Fruit fly (Drosophila melanogaster) whole organism, embryonic: ENCODE measurements around the gene CG13409.

ENCODE experiments used
- Ada2b ChIP-seq: fragments of 200-800 bp; sonication (Bioruptor generic); IDR thresholded peaks from 2 replicates; pipeline ENCODE4 v1.3.6; 2022; ENCODE audit warnings: missing biosample characterization, missing genetic modification characterization
- Atf3 ChIP-seq: fragments of 200-800 bp; sonication (Bioruptor generic); optimal IDR thresholded peaks from 3 replicates; lab custom pipeline; 2016; ENCODE audit warnings: missing biosample characterization, missing genetic modification characterization
- B-H2 ChIP-seq: fragments of 200-800 bp; sonication (Bioruptor generic); optimal IDR thresholded peaks from 2 replicates; lab custom pipeline; 2018; ENCODE audit warnings: missing biosample characterization, mild to moderate bottlenecking, missing genetic modification characterization
- CG16779 ChIP-seq: fragments of 200-800 bp; sonication (Bioruptor generic); IDR thresholded peaks from 2 replicates; pipeline ENCODE4 v1.3.6; 2022; ENCODE audit warnings: missing biosample characterization, missing genetic modification characterization
- CG17328 ChIP-seq: fragments of 200-800 bp; sonication (Bioruptor generic); IDR thresholded peaks from 2 replicates; pipeline ENCODE4 v1.3.6; 2022; ENCODE audit warnings: missing biosample characterization, missing genetic modification characterization
- CG3995 ChIP-seq: fragments of 200-800 bp; sonication (Bioruptor generic); optimal IDR thresholded peaks from 3 replicates; lab custom pipeline; 2016; ENCODE audit warnings: missing biosample characterization, missing genetic modification characterization
- CG43689 ChIP-seq: fragments of 200-800 bp; sonication (Bioruptor generic); IDR thresholded peaks from 2 replicates; pipeline ENCODE4 v1.3.6; 2022; ENCODE audit warnings: missing biosample characterization, missing genetic modification characterization
- CG6654 ChIP-seq: fragments of 200-800 bp; sonication (Bioruptor generic); optimal IDR thresholded peaks from 2 replicates; lab custom pipeline; 2017; ENCODE audit warnings: missing biosample characterization, mild to moderate bottlenecking, missing genetic modification characterization
- CG6689 ChIP-seq: fragments of 200-800 bp; sonication (Bioruptor generic); IDR thresholded peaks from 2 replicates; pipeline ENCODE4 v1.3.6; 2022; ENCODE audit warnings: missing biosample characterization, missing genetic modification characterization
- CG7372 ChIP-seq: fragments of 200-800 bp; sonication (Bioruptor generic); IDR thresholded peaks from 2 replicates; pipeline ENCODE4 v1.3.6; 2022; ENCODE audit warnings: missing biosample characterization, missing genetic modification characterization
- CG8478 ChIP-seq: fragments of >200 bp; optimal IDR thresholded peaks from 2 replicates; lab custom pipeline; 2018
- Deaf1 ChIP-seq: fragments of 200-800 bp; optimal IDR thresholded peaks from 3 replicates; lab custom pipeline; 2019; ENCODE audit warnings: missing biosample characterization, mild to moderate bottlenecking, missing genetic modification characterization, moderate library complexity
- Doc3 ChIP-seq: fragments of 200-800 bp; sonication (Bioruptor generic); IDR thresholded peaks from 3 replicates; pipeline ENCODE4 v1.3.6; 2022; ENCODE audit warnings: missing biosample characterization, missing genetic modification characterization; ENCODE audit not compliant: partially characterized antibody
- Drgx ChIP-seq: fragments of 200-800 bp; sonication (Bioruptor generic); IDR thresholded peaks from 2 replicates; pipeline ENCODE4 v1.3.6; 2022; ENCODE audit warnings: missing biosample characterization, missing genetic modification characterization
- Ets65A ChIP-seq: fragments of 200-800 bp; sonication (Bioruptor generic); peaks from one replicate; lab custom pipeline; 2016; ENCODE audit warnings: missing biosample characterization, missing genetic modification characterization
- H15 ChIP-seq: fragments of 200-800 bp; sonication (Bioruptor generic); IDR thresholded peaks from 3 replicates; pipeline ENCODE4 v1.3.6; 2022; ENCODE audit warnings: missing biosample characterization, missing genetic modification characterization
- HLH54F ChIP-seq: fragments of 200-800 bp; sonication (Bioruptor generic); optimal IDR thresholded peaks from 3 replicates; lab custom pipeline; 2016; ENCODE audit warnings: missing biosample characterization, missing genetic modification characterization
- Hey ChIP-seq: fragments of 200-800 bp; sonication (Bioruptor generic); optimal IDR thresholded peaks from 3 replicates; lab custom pipeline; 2018; ENCODE audit warnings: missing biosample characterization, mild to moderate bottlenecking, missing genetic modification characterization
- NC2β ChIP-seq: fragments of 200-800 bp; sonication (Bioruptor generic); optimal IDR thresholded peaks from 2 replicates; lab custom pipeline; 2016; ENCODE audit warnings: missing biosample characterization, missing genetic modification characterization
- Neu2 ChIP-seq: fragments of 200-800 bp; sonication (Bioruptor generic); optimal IDR thresholded peaks from 3 replicates; lab custom pipeline; 2016; ENCODE audit warnings: missing biosample characterization, missing genetic modification characterization, borderline replicate concordance
- Sry-δ ChIP-seq: fragments of 200-800 bp; sonication (Bioruptor generic); optimal IDR thresholded peaks from 2 replicates; lab custom pipeline; 2016; ENCODE audit warnings: missing biosample characterization, missing genetic modification characterization
- Tbp ChIP-seq: fragments of >200 bp; optimal IDR thresholded peaks from 2 replicates; lab custom pipeline; 2018; ENCODE audit warnings: missing biosample characterization, missing genetic modification characterization
- Trl ChIP-seq, 3 experiments: fragments of >200 bp in 2 of 3; fragments of 200-800 bp in 1 of 3; sonication (Bioruptor generic) in 1 of 3; optimal IDR thresholded peaks; 2 replicates in 1 of 3; 3 replicates in 2 of 3; lab custom pipeline; 2016 to 2017; ENCODE audit warnings: missing biosample characterization in 1 of 3, missing genetic modification characterization in 1 of 3
- aop ChIP-seq: fragments of 200-800 bp; sonication (Bioruptor generic); IDR thresholded peaks from 2 replicates; pipeline ENCODE4 v1.3.6; 2022; ENCODE audit warnings: missing biosample characterization, missing genetic modification characterization
- bsh ChIP-seq, 2 experiments: fragments of 200-800 bp; sonication (Bioruptor generic); optimal IDR thresholded peaks; 2 replicates each; lab custom pipeline; 2017 to 2018; ENCODE audit warnings: mild to moderate bottlenecking in 2 of 2, missing biosample characterization in 2 of 2, missing genetic modification characterization in 2 of 2, moderate library complexity in 1 of 2
- btn ChIP-seq: fragments of 200-800 bp; sonication (Bioruptor generic); optimal IDR thresholded peaks from 2 replicates; lab custom pipeline; 2016; ENCODE audit warnings: missing biosample characterization, missing genetic modification characterization
- fu2 ChIP-seq: fragments of 200-800 bp; sonication (Bioruptor generic); optimal IDR thresholded peaks from 2 replicates; lab custom pipeline; 2016; ENCODE audit warnings: missing biosample characterization, missing genetic modification characterization
- jigr1 ChIP-seq: fragments of 200-800 bp; sonication (Bioruptor generic); IDR thresholded peaks from 3 replicates; pipeline ENCODE4 v1.3.6; 2022; ENCODE audit warnings: missing biosample characterization, missing genetic modification characterization
- knrl ChIP-seq: fragments of 200-800 bp; sonication (Bioruptor generic); IDR thresholded peaks from 3 replicates; pipeline ENCODE4 v1.3.6; 2022; ENCODE audit warnings: missing biosample characterization, missing genetic modification characterization; ENCODE audit not compliant: partially characterized antibody
- peb ChIP-seq: fragments of 200-800 bp; sonication (Bioruptor generic); IDR thresholded peaks from 2 replicates; pipeline ENCODE4 v1.3.6; 2022; ENCODE audit warnings: missing biosample characterization, missing genetic modification characterization
- phol ChIP-seq: fragments of 200-800 bp; sonication (Bioruptor generic); optimal IDR thresholded peaks from 3 replicates; lab custom pipeline; 2018; ENCODE audit warnings: missing biosample characterization, mild to moderate bottlenecking, missing genetic modification characterization, moderate library complexity
- prd ChIP-seq, 3 experiments: fragments of >200 bp in 2 of 3; fragments of 200-800 bp in 1 of 3; sonication (Bioruptor generic) in 1 of 3; optimal IDR thresholded peaks in 2 of 3; IDR thresholded peaks in 1 of 3; 2 replicates in 2 of 3; 3 replicates in 1 of 3; pipeline versions ENCODE4 v1.3.6 to Lab custom; 2017 to 2022; ENCODE audit warnings: missing biosample characterization in 1 of 3, missing genetic modification characterization in 1 of 3
- psq ChIP-seq: fragments of 200-800 bp; sonication (Bioruptor generic); optimal IDR thresholded peaks from 2 replicates; lab custom pipeline; 2017; ENCODE audit warnings: missing biosample characterization, missing genetic modification characterization
- pzg ChIP-seq: fragments of 200-800 bp; sonication (Bioruptor generic); optimal IDR thresholded peaks from 3 replicates; lab custom pipeline; 2018; ENCODE audit warnings: missing biosample characterization, mild to moderate bottlenecking, missing genetic modification characterization, moderate library complexity
- sim ChIP-seq: fragments of 200-800 bp; sonication (Bioruptor generic); IDR thresholded peaks from 2 replicates; pipeline ENCODE4 v1.3.6; 2022; ENCODE audit warnings: missing biosample characterization, missing genetic modification characterization
- slou ChIP-seq: fragments of 200-800 bp; sonication (Bioruptor generic); optimal IDR thresholded peaks from 3 replicates; lab custom pipeline; 2016; ENCODE audit warnings: missing biosample characterization, missing genetic modification characterization
- trh ChIP-seq: fragments of 200-800 bp; sonication (Bioruptor generic); optimal IDR thresholded peaks from 2 replicates; lab custom pipeline; 2016; ENCODE audit warnings: missing biosample characterization, missing genetic modification characterization
- tup ChIP-seq: fragments of 200-800 bp; sonication (Bioruptor generic); optimal IDR thresholded peaks from 2 replicates; lab custom pipeline; 2016; ENCODE audit warnings: missing biosample characterization, mild to moderate bottlenecking, missing genetic modification characterization, moderate library complexity
- unc-4 ChIP-seq: fragments of 200-800 bp; sonication (Bioruptor generic); IDR thresholded peaks from 2 replicates; pipeline ENCODE4 v1.3.6; 2022; ENCODE audit warnings: missing biosample characterization, missing genetic modification characterization; ENCODE audit not compliant: partially characterized antibody

The CG13409 gene

dm6 chr3R:21992909-21993308 is 38.8 kb downstream of the CG13409 start (continued):
- TF ChIP-seq knrl (GFP tag; lab: Robert Waterston, UW) (no peak), trh (GFP tag; lab: Kevin White, UChicago) (no peak), NC2β (GFP tag; lab: Kevin White, UChicago) (no peak), Ets65A (GFP tag; lab: Kevin White, UChicago) (peak; percentile 89), pzg (GFP tag; lab: Kevin White, UChicago) (no peak), jigr1 (GFP tag; lab: Robert Waterston, UW) (no peak), fu2 (GFP tag; lab: Kevin White, UChicago) (no peak), aop (GFP tag; lab: Robert Waterston, UW) (no peak), tup (no peak), Tbp (GFP tag; lab: Kevin White, UChicago) (no peak), peb (GFP tag; lab: Robert Waterston, UW) (no peak), B-H2 (no peak), Neu2 (GFP tag; lab: Kevin White, UChicago) (no peak), prd (optimal IDR thresholded peaks at IDR 0.05; lab: Kevin White, UChicago) (no peak), prd (GFP tag; IDR thresholded peaks at IDR 0.05; lab: Robert Waterston, UW) (peak; percentile 70; the same call in 2 of the 3 replicates), bsh (GFP tag; optimal IDR thresholded peaks at IDR 0.05; lab: Kevin White, UChicago) (peak in 1 of 2 experiments; percentile 11), phol (tag; lab: Kevin White, UChicago) (no peak), CG17328 (GFP tag; lab: Robert Waterston, UW) (peak; percentile 64), slou (GFP tag; lab: Kevin White, UChicago) (no peak), Trl (optimal IDR thresholded peaks at IDR 0.05; lab: Kevin White, UChicago) (no peak), Trl (GFP tag; optimal IDR thresholded peaks at IDR 0.05; lab: Kevin White, UChicago) (no peak), Ada2b (peak; percentile 60; the same call in 1 of the 2 replicates), btn (GFP tag; lab: Kevin White, UChicago) (no peak), Doc3 (GFP tag; lab: Robert Waterston, UW) (no peak), Atf3 (GFP tag; lab: Kevin White, UChicago) (peak; percentile 45), psq (GFP tag; lab: Kevin White, UChicago) (no peak), unc-4 (GFP tag; lab: Robert Waterston, UW) (no peak), CG16779 (no peak), sim (GFP tag; lab: Robert Waterston, UW) (no peak), CG7372 (GFP tag; lab: Robert Waterston, UW) (no peak), CG6689 (GFP tag; lab: Robert Waterston, UW) (peak; percentile 56; the same call in 1 of the 2 replicates), HLH54F (peak; percentile 19), CG6654 (GFP tag; lab: Kevin White, UChicago) (no peak), Hey (tag; lab: Kevin White, UChicago) (no peak), Sry-δ (GFP tag; lab: Kevin White, UChicago) (no peak), Deaf1 (tag; lab: Kevin White, UChicago) (no peak)

DNA sequence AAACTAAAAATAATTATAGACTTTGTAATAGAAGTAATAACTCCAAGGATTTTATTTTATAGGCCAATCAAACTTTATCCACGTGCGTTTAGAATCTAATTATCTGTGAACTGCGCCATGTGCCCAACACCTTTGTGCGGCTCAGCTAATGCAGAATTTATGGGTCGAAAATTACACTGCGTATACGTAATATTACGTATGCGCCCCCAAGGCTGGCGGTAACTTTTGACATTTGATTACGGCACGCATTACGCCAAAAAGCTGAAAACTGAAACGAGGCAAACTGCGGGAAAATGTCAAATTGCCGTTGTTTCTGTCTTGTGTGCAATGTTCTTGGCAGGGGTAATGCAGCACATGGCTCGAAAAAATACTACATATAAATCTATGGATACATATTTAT is 40.1 kb downstream of the CG13409 start:
- peak; percentile 65 for TF ChIP-seq CG7372 (GFP tag; lab: Robert Waterston, UW)
- no peak for TF ChIP-seq H15 (GFP tag; lab: Robert Waterston, UW)

dm6 chr3R:21989770-21990169 is 41.9 kb downstream of the CG13409 start:
- TF ChIP-seq CG3995 (no peak), CG8478 (lab: Kevin White, UChicago) (no peak), Ets65A (GFP tag; lab: Kevin White, UChicago) (peak; percentile 46), CG43689 (GFP tag; lab: Robert Waterston, UW) (no peak), Drgx (GFP tag; lab: Robert Waterston, UW) (peak; percentile 45; the same call in 1 of the 2 replicates)
- TF ChIP-seq, all 482 proteins: peak for 2
